Fruit fly (Drosophila melanogaster) Kc167 (cell line): ENCODE results near the gene Neurl4.

Experiments
- Myc ChIP-seq: fragments of >200 bp; optimal IDR thresholded peaks from 2 replicates; lab custom pipeline; 2017; ENCODE audit warnings: missing external identifiers
- Sin3A ChIP-seq: fragments of >200 bp; optimal IDR thresholded peaks from 2 replicates; lab custom pipeline; 2018; ENCODE audit warnings: missing external identifiers
- psq ChIP-seq: fragments of >200 bp; optimal IDR thresholded peaks from 2 replicates; lab custom pipeline; 2017; ENCODE audit warnings: missing external identifiers

DNA sequence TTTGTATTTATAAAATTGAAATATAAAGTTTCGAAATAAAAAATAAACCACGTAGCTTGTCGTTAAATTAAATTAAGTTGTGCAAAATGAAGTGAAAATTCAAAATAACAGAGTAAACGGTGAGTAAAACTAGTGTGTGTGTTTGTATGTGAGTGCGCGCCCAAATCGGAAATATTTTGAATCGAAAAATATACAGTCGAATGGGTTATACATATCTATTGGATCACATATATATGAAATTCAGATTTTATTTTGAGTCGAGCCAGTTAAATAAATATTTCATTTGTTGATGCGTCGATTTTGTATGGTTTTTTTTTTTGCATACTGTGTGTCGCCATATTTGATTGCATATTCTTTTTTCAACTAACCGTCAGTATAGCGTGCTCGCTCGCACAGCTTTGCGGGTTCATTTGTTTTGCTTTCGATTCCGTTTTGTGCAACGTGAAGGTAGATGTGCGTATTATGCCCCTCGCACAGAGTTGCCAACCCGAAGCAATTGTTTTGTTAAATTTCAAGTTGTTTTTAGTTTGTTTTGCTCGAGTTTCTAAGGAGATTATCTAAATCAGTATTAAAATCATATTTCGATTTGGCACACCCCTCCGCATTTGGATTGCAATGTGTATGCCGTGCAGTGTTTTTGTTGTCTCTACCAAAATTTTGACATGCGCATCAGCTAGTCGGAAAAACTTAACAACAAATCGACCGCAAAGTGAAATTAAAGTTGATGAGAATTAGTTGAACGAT is 46.2 kb downstream of the Neurl4 start:
- TF ChIP-seq Sin3A (lab: Kevin White, UChicago), result no peak
- TF ChIP-seq Myc (lab: Kevin White, UChicago), result no peak
- TF ChIP-seq psq (lab: Kevin White, UChicago), result peak; percentile 59
